Fruit fly (Drosophila melanogaster): Measurements from ENCODE around the gene CG13284.

DNA sequence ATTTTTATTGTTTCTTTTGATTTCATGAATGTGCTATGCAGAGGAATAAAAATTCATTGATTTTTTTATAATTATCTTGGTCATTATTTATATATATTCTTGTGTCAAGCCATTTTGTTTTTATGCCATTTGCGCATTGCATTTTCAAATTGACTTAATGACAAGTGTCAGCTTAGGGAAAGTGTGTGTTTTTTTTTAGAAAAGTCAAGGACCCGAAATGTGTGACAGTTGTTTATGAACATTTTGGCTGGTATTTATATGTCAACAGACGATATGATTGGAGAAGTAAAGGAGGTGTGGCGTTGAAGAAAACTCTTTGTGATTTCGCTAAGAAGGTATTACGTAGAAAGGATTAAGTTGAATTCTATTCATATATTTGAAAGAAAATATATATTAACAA is 10.8 kb downstream of the CG13284 start, which contains the start of the genes SclA and SclB:
- no peak for TF ChIP-seq CG8478 (optimal IDR thresholded peaks at IDR 0.05)
- TF ChIP-seq CTCF (optimal IDR thresholded peaks at IDR 0.05), result no peak

All from S2 (cell line).